Worm (Caenorhabditis elegans) whole organism, young adult: ENCODE data around the gene C10F3.7.

ENCODE experiments used
- C17E4.6 ChIP-seq: fragments of 200-800 bp; sonication (Bioruptor generic); IDR thresholded peaks from 2 replicates; pipeline ENCODE4 v1.3.6; 2022; ENCODE audit warnings: missing genetic modification reagents, missing genetic modification characterization, missing compliant biosample characterization
- D2030.7 ChIP-seq: fragments of 200-800 bp; sonication (Bioruptor generic); IDR thresholded peaks from 2 replicates; pipeline ENCODE4 v1.3.6; 2022; ENCODE audit warnings: missing genetic modification reagents, missing genetic modification characterization, missing compliant biosample characterization
- F55B11.4 ChIP-seq: sonication (generic microtip); optimal IDR thresholded peaks from 2 replicates; lab custom pipeline; 2016; ENCODE audit warnings: missing compliant biosample characterization, missing genetic modification characterization, borderline replicate concordance; ENCODE audit not compliant: insufficient read depth
- K12H6.12 ChIP-seq: fragments of 200-800 bp; sonication (Bioruptor generic); optimal IDR thresholded peaks from 2 replicates; lab custom pipeline; 2018; ENCODE audit warnings: mild to moderate bottlenecking, missing genetic modification characterization, missing compliant biosample characterization
- Y53F4B.3 ChIP-seq: fragments of 200-800 bp; sonication (Bioruptor generic); IDR thresholded peaks from 2 replicates; pipeline ENCODE4 v1.3.6; 2022; ENCODE audit warnings: missing genetic modification reagents, missing genetic modification characterization, missing compliant biosample characterization
- ZK185.1 ChIP-seq: sonication (generic microtip); optimal IDR thresholded peaks from 2 replicates; lab custom pipeline; 2016; ENCODE audit warnings: mild to moderate bottlenecking, missing genetic modification characterization, missing compliant biosample characterization; ENCODE audit not compliant: poor library complexity, severe bottlenecking
- akir-1 ChIP-seq: fragments of 200-800 bp; sonication (Bioruptor generic); optimal IDR thresholded peaks from 2 replicates; lab custom pipeline; 2018; ENCODE audit warnings: mild to moderate bottlenecking, missing genetic modification characterization, moderate library complexity, missing compliant biosample characterization
- ama-1 ChIP-seq, 3 experiments: fragments of 150-350 bp in 1 of 3; sonication (generic microtip) in 2 of 3; optimal IDR thresholded peaks; 2 replicates each; lab custom pipeline; 2014 to 2018; ENCODE audit warnings: missing biosample characterization in 2 of 3, missing genetic modification characterization in 2 of 3, missing genetic modification reagents in 2 of 3
- aptf-2 ChIP-seq: fragments of 200-800 bp; sonication (Bioruptor generic); conservative IDR thresholded peaks from 2 replicates; pipeline ENCODE4 v1.3.6; 2022; ENCODE audit warnings: missing genetic modification reagents, missing genetic modification characterization, missing compliant biosample characterization
- aptf-3 ChIP-seq: fragments of 200-800 bp; sonication (Bioruptor generic); IDR thresholded peaks from 2 replicates; pipeline ENCODE4 v1.3.6; 2022; ENCODE audit warnings: missing genetic modification characterization, missing compliant biosample characterization
- athp-1 ChIP-seq: sonication (generic microtip); optimal IDR thresholded peaks from 2 replicates; lab custom pipeline; 2017; ENCODE audit warnings: mild to moderate bottlenecking, missing genetic modification characterization, missing compliant biosample characterization
- attf-3 ChIP-seq: fragments of 200-800 bp; sonication (Bioruptor generic); conservative IDR thresholded peaks from 2 replicates; pipeline ENCODE4 v1.3.6; 2022; ENCODE audit warnings: missing genetic modification reagents, missing genetic modification characterization, missing compliant biosample characterization
- attf-6 ChIP-seq: fragments of 200-800 bp; sonication (Bioruptor generic); IDR thresholded peaks from 2 replicates; pipeline ENCODE4 v1.3.6; 2022; ENCODE audit warnings: missing genetic modification reagents, missing genetic modification characterization, missing compliant biosample characterization
- bed-1 ChIP-seq: fragments of 200-800 bp; sonication (Bioruptor generic); IDR thresholded peaks from 2 replicates; pipeline ENCODE4 v1.3.6; 2022; ENCODE audit warnings: missing genetic modification reagents, missing genetic modification characterization, missing compliant biosample characterization
- cebp-2 ChIP-seq: fragments of 200-800 bp; sonication (Bioruptor generic); IDR thresholded peaks from 2 replicates; pipeline ENCODE4 v1.3.6; 2022; ENCODE audit warnings: missing genetic modification characterization, missing compliant biosample characterization
- ceh-100 ChIP-seq: fragments of 200-800 bp; sonication (Bioruptor generic); IDR thresholded peaks from 2 replicates; pipeline ENCODE4 v1.3.6; 2022; ENCODE audit warnings: missing genetic modification reagents, missing genetic modification characterization, missing compliant biosample characterization
- ceh-91 ChIP-seq: fragments of 200-800 bp; sonication (Bioruptor generic); IDR thresholded peaks from 2 replicates; pipeline ENCODE4 v1.3.6; 2022; ENCODE audit warnings: missing genetic modification reagents, missing genetic modification characterization, missing compliant biosample characterization
- die-1 ChIP-seq: sonication (generic microtip); optimal IDR thresholded peaks from 2 replicates; lab custom pipeline; 2016; ENCODE audit warnings: missing genotype, mild to moderate bottlenecking, missing genetic modification characterization, missing compliant biosample characterization
- dpff-1 ChIP-seq: sonication (generic microtip); optimal IDR thresholded peaks from 2 replicates; lab custom pipeline; 2017; ENCODE audit warnings: mild to moderate bottlenecking, missing genetic modification characterization, missing compliant biosample characterization
- egl-44 ChIP-seq: fragments of 200-800 bp; sonication (Bioruptor generic); IDR thresholded peaks from 2 replicates; pipeline ENCODE4 v1.3.6; 2022; ENCODE audit warnings: missing genetic modification reagents, missing genetic modification characterization, missing compliant biosample characterization
- him-1 ChIP-seq: sonication (generic microtip); optimal IDR thresholded peaks from 2 replicates; lab custom pipeline; 2016; ENCODE audit warnings: missing genotype, missing genetic modification reagents, missing genetic modification characterization, missing compliant biosample characterization
- hlh-26 ChIP-seq: fragments of 200-800 bp; sonication (Bioruptor generic); conservative IDR thresholded peaks from 2 replicates; pipeline ENCODE4 v1.3.6; 2022; ENCODE audit warnings: missing genetic modification reagents, missing genetic modification characterization, missing compliant biosample characterization
- hmg-20 ChIP-seq: fragments of 200-800 bp; sonication (Bioruptor generic); IDR thresholded peaks from 2 replicates; pipeline ENCODE4 v1.3.6; 2022; ENCODE audit warnings: missing genetic modification reagents, missing genetic modification characterization, missing compliant biosample characterization
- hsf-1 ChIP-seq: fragments of 200-800 bp; sonication (Bioruptor generic); IDR thresholded peaks from 2 replicates; pipeline ENCODE4 v1.3.6; 2022; ENCODE audit warnings: missing genetic modification reagents, missing genetic modification characterization, missing compliant biosample characterization
- lag-1 ChIP-seq: fragments of 200-800 bp; sonication (Bioruptor generic); IDR thresholded peaks from 2 replicates; pipeline ENCODE4 v1.3.6; 2022; ENCODE audit warnings: missing genetic modification reagents, missing genetic modification characterization, missing compliant biosample characterization
- lin-35 ChIP-seq, 3 experiments: fragments of 150-350 bp in 2 of 3; sonication (generic microtip) in 1 of 3; optimal IDR thresholded peaks; 2 replicates each; lab custom pipeline; 2014 to 2018; ENCODE audit warnings: missing biosample characterization in 3 of 3, missing genetic modification characterization in 3 of 3, missing genetic modification reagents in 3 of 3
- lir-1 ChIP-seq: fragments of 200-800 bp; sonication (Bioruptor generic); conservative IDR thresholded peaks from 2 replicates; pipeline ENCODE4 v1.3.6; 2022; ENCODE audit warnings: missing genetic modification reagents, missing genetic modification characterization, missing compliant biosample characterization
- madf-6 ChIP-seq: fragments of 200-800 bp; sonication (Bioruptor generic); IDR thresholded peaks from 2 replicates; pipeline ENCODE4 v1.3.6; 2022; ENCODE audit warnings: missing genetic modification reagents, missing genetic modification characterization, missing compliant biosample characterization
- mcd-1 ChIP-seq: fragments of 200-800 bp; sonication (Bioruptor generic); IDR thresholded peaks from 2 replicates; pipeline ENCODE4 v1.3.6; 2022; ENCODE audit warnings: missing genetic modification reagents, missing genetic modification characterization, missing compliant biosample characterization
- mel-28 ChIP-seq: sonication (generic microtip); optimal IDR thresholded peaks from 2 replicates; lab custom pipeline; 2016; ENCODE audit warnings: borderline replicate concordance, mild to moderate bottlenecking, missing genetic modification characterization, missing compliant biosample characterization
- nfyb-1 ChIP-seq: fragments of 200-800 bp; sonication (Bioruptor generic); IDR thresholded peaks from 2 replicates; pipeline ENCODE4 v1.3.6; 2022; ENCODE audit warnings: missing genetic modification reagents, missing genetic modification characterization, missing compliant biosample characterization
- pbrm-1 ChIP-seq: fragments of 200-800 bp; sonication (Bioruptor generic); IDR thresholded peaks from 2 replicates; pipeline ENCODE4 v1.3.6; 2022; ENCODE audit warnings: missing genetic modification reagents, missing genetic modification characterization, missing compliant biosample characterization
- snpc-1.3 ChIP-seq: sonication (generic microtip); optimal IDR thresholded peaks from 2 replicates; lab custom pipeline; 2017; ENCODE audit warnings: missing genetic modification characterization, mild to moderate bottlenecking, missing compliant biosample characterization, antibody characterized with exemption, moderate library complexity, missing genotype, missing genetic modification reagents; ENCODE audit not compliant: insufficient read depth
- snpc-3.4 ChIP-seq: sonication (generic microtip); optimal IDR thresholded peaks from 2 replicates; lab custom pipeline; 2017; ENCODE audit warnings: missing genetic modification characterization, mild to moderate bottlenecking, missing compliant biosample characterization, antibody characterized with exemption, moderate library complexity, missing genotype, missing genetic modification reagents
- somi-1 ChIP-seq: fragments of 200-800 bp; sonication (Bioruptor generic); optimal IDR thresholded peaks from 2 replicates; lab custom pipeline; 2018; ENCODE audit warnings: mild to moderate bottlenecking, missing genetic modification characterization, missing compliant biosample characterization
- unc-130 ChIP-seq: sonication (generic microtip); optimal IDR thresholded peaks from 2 replicates; lab custom pipeline; 2016; ENCODE audit warnings: missing genetic modification reagents, missing genetic modification characterization, missing compliant biosample characterization
- xnd-1 ChIP-seq: sonication (generic microtip); optimal IDR thresholded peaks from 2 replicates; lab custom pipeline; 2016; ENCODE audit warnings: missing genotype, missing genetic modification reagents, missing genetic modification characterization, missing compliant biosample characterization
- zim-3 ChIP-seq: sonication (generic microtip); optimal IDR thresholded peaks from 2 replicates; lab custom pipeline; 2017; ENCODE audit warnings: mild to moderate bottlenecking, missing genetic modification characterization, moderate library complexity, missing compliant biosample characterization

C10F3.7 gene

DNA sequence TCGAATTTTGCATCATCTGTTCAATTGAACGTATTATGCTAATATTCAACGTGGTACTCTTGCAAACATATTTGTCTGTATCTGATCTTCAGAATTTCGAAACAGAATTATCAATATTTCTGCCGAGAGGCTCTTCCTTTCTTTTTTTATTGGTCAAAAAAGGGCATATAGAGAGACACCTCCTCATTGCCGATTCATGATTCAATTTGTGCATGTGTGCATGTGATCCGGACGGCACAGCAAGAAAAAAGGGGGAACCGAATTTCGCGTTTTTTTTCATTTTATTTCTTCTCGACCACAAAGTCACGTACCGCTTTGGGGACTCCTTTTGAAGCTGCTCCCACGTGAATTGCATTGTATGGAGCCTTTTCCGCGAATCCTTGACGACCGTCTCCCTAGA, 25.1 kb downstream of the C10F3.7 start, which contains the start of gene mcp-1:
TSS of gene mcp-1 (plus strand) at position 292 of the 400 bp plus-strand sequence.
- TF ChIP-seq attf-6 (no peak), snpc-1.3 (tag; lab: Kevin White, UChicago) (no peak), xnd-1 (no peak), hsf-1 (no peak), cebp-2 (0 out of 2 replicates have a peak, but pooled peaks have one; percentile 16), snpc-3.4 (no peak), somi-1 (no peak), lir-1 (GFP tag; lab: Robert Waterston, UW) (no peak), lag-1 (GFP tag; lab: Robert Waterston, UW) (no peak)

DNA sequence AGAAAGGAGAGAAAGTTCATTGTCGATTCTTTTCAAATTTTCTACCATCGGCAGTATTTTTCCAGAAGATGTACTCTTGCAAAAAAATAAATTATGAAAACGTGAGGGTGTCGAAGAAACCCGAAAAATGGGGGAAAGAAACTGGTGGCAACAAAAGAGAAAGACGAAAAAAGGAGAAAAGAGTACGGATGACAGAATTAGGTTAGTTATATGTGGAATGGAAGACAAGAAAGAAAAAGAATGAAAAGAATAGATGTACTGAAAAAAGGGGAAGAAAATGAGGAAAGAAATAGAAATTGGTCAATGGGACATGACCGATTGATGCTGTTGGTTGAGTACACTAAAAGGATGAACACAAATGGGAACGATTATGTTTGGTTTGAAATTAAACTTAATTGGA, 31.0 kb downstream of the C10F3.7 start:
- no peak for TF ChIP-seq hmg-20 (GFP tag; lab: Robert Waterston, UW)
- no peak for TF ChIP-seq ZK185.1 (tag; lab: Kevin White, UChicago)
- TF ChIP-seq ama-1 (optimal IDR thresholded peaks at IDR 0.05; lab: Kevin White, UChicago): no peak
- no peak for TF ChIP-seq ama-1 (GFP tag; optimal IDR thresholded peaks at IDR 0.05; lab: Kevin White, UChicago)
- no peak for TF ChIP-seq bed-1
- TF ChIP-seq hlh-26 (GFP tag; lab: Robert Waterston, UW): no peak
- no peak for TF ChIP-seq nfyb-1 (GFP tag; lab: Robert Waterston, UW)
- no peak for TF ChIP-seq athp-1 (tag; lab: Kevin White, UChicago)
- no peak for TF ChIP-seq lag-1 (GFP tag; lab: Robert Waterston, UW)
- no peak for TF ChIP-seq ceh-91 (GFP tag; lab: Robert Waterston, UW)
- no peak for TF ChIP-seq D2030.7 (GFP tag; lab: Robert Waterston, UW)
- TF ChIP-seq F55B11.4: no peak
- no peak for TF ChIP-seq C17E4.6
- TF ChIP-seq hsf-1: no peak
- no peak for TF ChIP-seq aptf-2 (GFP tag; lab: Robert Waterston, UW)
- no peak for TF ChIP-seq pbrm-1
- TF ChIP-seq akir-1 (GFP tag; lab: Kevin White, UChicago): no peak
- no peak for TF ChIP-seq egl-44 (GFP tag; lab: Robert Waterston, UW)
- TF ChIP-seq die-1 (tag; lab: Kevin White, UChicago): no peak

DNA sequence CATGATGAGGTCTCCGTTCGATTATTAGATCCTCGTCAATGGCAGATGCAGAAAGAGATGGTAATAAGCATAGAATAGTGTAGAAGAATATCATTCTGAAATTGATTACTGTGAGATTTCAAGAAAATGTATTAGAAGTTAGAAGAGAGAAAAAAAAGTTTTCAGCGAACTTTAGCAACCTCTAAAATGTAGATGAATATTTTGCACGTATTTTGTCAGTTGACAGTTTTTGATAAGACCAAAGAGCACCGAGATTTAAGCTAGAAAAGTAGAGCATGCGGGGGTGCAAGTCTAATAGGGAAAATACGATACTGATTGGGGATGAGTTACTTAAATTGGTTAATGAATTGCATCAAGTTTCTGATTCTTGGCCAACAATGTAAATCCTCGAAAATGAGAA, 31.9 kb downstream of the C10F3.7 start, which contains the start of gene M03F8.6:
TSS of gene M03F8.6 (minus strand) at position 101 of the 400 bp plus-strand sequence.
- TF ChIP-seq lin-35 (GFP tag; optimal IDR thresholded peaks at IDR 0.05; lab: Kevin White, UChicago): no peak
- TF ChIP-seq ceh-91 (GFP tag; lab: Robert Waterston, UW): no peak
- TF ChIP-seq aptf-3 (GFP tag; lab: Robert Waterston, UW): no peak
- TF ChIP-seq xnd-1: no peak
- no peak for TF ChIP-seq attf-3
- no peak for TF ChIP-seq hmg-20 (GFP tag; lab: Robert Waterston, UW)
- TF ChIP-seq mel-28 (tag; lab: Kevin White, UChicago): no peak
- TF ChIP-seq madf-6 (GFP tag; lab: Robert Waterston, UW): no peak
- no peak for TF ChIP-seq bed-1
- no peak for TF ChIP-seq die-1 (tag; lab: Kevin White, UChicago)
- no peak for TF ChIP-seq zim-3 (tag; lab: Kevin White, UChicago)
- TF ChIP-seq athp-1 (tag; lab: Kevin White, UChicago): no peak
- no peak for TF ChIP-seq K12H6.12 (tag; lab: Kevin White, UChicago)
- TF ChIP-seq mcd-1: no peak
- TF ChIP-seq Y53F4B.3 (GFP tag; lab: Robert Waterston, UW): no peak
- TF ChIP-seq unc-130: no peak
- no peak for TF ChIP-seq him-1
- TF ChIP-seq dpff-1: no peak
- no peak for TF ChIP-seq ceh-100 (GFP tag; lab: Robert Waterston, UW)
